Worm (Caenorhabditis elegans) whole organism, young adult: ENCODE measurements around the gene ZK682.7.

Experiments used
- B0035.1 ChIP-seq: sonication (generic microtip); optimal IDR thresholded peaks from 2 replicates; lab custom pipeline; 2016; ENCODE audit warnings: missing genetic modification characterization, mild to moderate bottlenecking, missing compliant biosample characterization, missing genotype, missing genetic modification reagents
- B0261.1 ChIP-seq: sonication (generic microtip); optimal IDR thresholded peaks from 2 replicates; lab custom pipeline; 2016; ENCODE audit warnings: mild to moderate bottlenecking, missing genetic modification characterization, moderate library complexity, missing compliant biosample characterization
- C17E4.6 ChIP-seq: fragments of 200-800 bp; sonication (Bioruptor generic); IDR thresholded peaks from 2 replicates; pipeline ENCODE4 v1.3.6; 2022; ENCODE audit warnings: missing genetic modification reagents, missing genetic modification characterization, missing compliant biosample characterization
- D2030.7 ChIP-seq: fragments of 200-800 bp; sonication (Bioruptor generic); IDR thresholded peaks from 2 replicates; pipeline ENCODE4 v1.3.6; 2022; ENCODE audit warnings: missing genetic modification reagents, missing genetic modification characterization, missing compliant biosample characterization
- F37B4.10 ChIP-seq: fragments of 200-800 bp; sonication (Bioruptor generic); IDR thresholded peaks from 2 replicates; pipeline ENCODE4 v1.3.6; 2022; ENCODE audit warnings: missing genetic modification characterization, missing compliant biosample characterization
- F52B5.7 ChIP-seq: sonication (generic microtip); optimal IDR thresholded peaks from 2 replicates; lab custom pipeline; 2016; ENCODE audit warnings: mild to moderate bottlenecking, missing genetic modification characterization, missing compliant biosample characterization
- F55B11.4 ChIP-seq: sonication (generic microtip); optimal IDR thresholded peaks from 2 replicates; lab custom pipeline; 2016; ENCODE audit warnings: missing compliant biosample characterization, missing genetic modification characterization, borderline replicate concordance; ENCODE audit not compliant: insufficient read depth
- F57C9.4 ChIP-seq: sonication (generic microtip); optimal IDR thresholded peaks from 2 replicates; lab custom pipeline; 2017; ENCODE audit warnings: mild to moderate bottlenecking, missing genetic modification characterization, missing compliant biosample characterization
- K11D2.4 ChIP-seq: fragments of 200-800 bp; sonication (Bioruptor generic); IDR thresholded peaks from 2 replicates; pipeline ENCODE4 v1.3.6; 2022; ENCODE audit warnings: missing genetic modification reagents, missing genetic modification characterization, missing compliant biosample characterization
- T07F8.4 ChIP-seq: sonication (generic microtip); optimal IDR thresholded peaks from 2 replicates; lab custom pipeline; 2016; ENCODE audit warnings: mild to moderate bottlenecking, missing genetic modification characterization, moderate library complexity, missing compliant biosample characterization
- Y67H2A.10 ChIP-seq: fragments of 200-800 bp; sonication (Bioruptor generic); conservative IDR thresholded peaks from 2 replicates; pipeline ENCODE4 v1.3.6; 2022; ENCODE audit warnings: missing genetic modification reagents, missing genetic modification characterization, missing compliant biosample characterization
- Y79H2A.3 ChIP-seq: fragments of 200-800 bp; sonication (Bioruptor generic); conservative IDR thresholded peaks from 2 replicates; pipeline ENCODE4 v1.3.6; 2022; ENCODE audit warnings: missing genetic modification reagents, missing genetic modification characterization, missing compliant biosample characterization
- aptf-2 ChIP-seq: fragments of 200-800 bp; sonication (Bioruptor generic); conservative IDR thresholded peaks from 2 replicates; pipeline ENCODE4 v1.3.6; 2022; ENCODE audit warnings: missing genetic modification reagents, missing genetic modification characterization, missing compliant biosample characterization
- atf-7 ChIP-seq: sonication (generic microtip); optimal IDR thresholded peaks from 2 replicates; lab custom pipeline; 2017; ENCODE audit warnings: mild to moderate bottlenecking, missing genetic modification characterization, missing compliant biosample characterization
- attf-6 ChIP-seq: fragments of 200-800 bp; sonication (Bioruptor generic); IDR thresholded peaks from 2 replicates; pipeline ENCODE4 v1.3.6; 2022; ENCODE audit warnings: missing genetic modification reagents, missing genetic modification characterization, missing compliant biosample characterization
- bed-2 ChIP-seq: fragments of 200-800 bp; sonication (Bioruptor generic); IDR thresholded peaks from 2 replicates; pipeline ENCODE4 v1.3.6; 2022; ENCODE audit warnings: missing genetic modification reagents, missing genetic modification characterization, missing compliant biosample characterization
- cebp-1 ChIP-seq, 2 experiments: fragments of 200-800 bp in 1 of 2; sonication (Bioruptor generic) in 1 of 2; sonication (generic microtip) in 1 of 2; IDR thresholded peaks in 1 of 2; optimal IDR thresholded peaks in 1 of 2; 2 replicates each; pipeline versions ENCODE4 v1.3.6 to Lab custom; 2017 to 2022; ENCODE audit warnings: missing compliant biosample characterization in 2 of 2, missing genetic modification characterization in 2 of 2, mild to moderate bottlenecking in 1 of 2, missing genetic modification reagents in 1 of 2, moderate library complexity in 1 of 2
- ceh-100 ChIP-seq: fragments of 200-800 bp; sonication (Bioruptor generic); IDR thresholded peaks from 2 replicates; pipeline ENCODE4 v1.3.6; 2022; ENCODE audit warnings: missing genetic modification reagents, missing genetic modification characterization, missing compliant biosample characterization
- ceh-40 ChIP-seq: fragments of 200-800 bp; sonication (Bioruptor generic); IDR thresholded peaks from 2 replicates; pipeline ENCODE4 v1.3.6; 2022; ENCODE audit warnings: missing genetic modification characterization, missing compliant biosample characterization
- ceh-58 ChIP-seq: fragments of 200-800 bp; sonication (Bioruptor generic); IDR thresholded peaks from 2 replicates; pipeline ENCODE4 v1.3.6; 2022; ENCODE audit warnings: missing genetic modification characterization, missing compliant biosample characterization
- ceh-91 ChIP-seq: fragments of 200-800 bp; sonication (Bioruptor generic); IDR thresholded peaks from 2 replicates; pipeline ENCODE4 v1.3.6; 2022; ENCODE audit warnings: missing genetic modification reagents, missing genetic modification characterization, missing compliant biosample characterization
- die-1 ChIP-seq: sonication (generic microtip); optimal IDR thresholded peaks from 2 replicates; lab custom pipeline; 2016; ENCODE audit warnings: missing genotype, mild to moderate bottlenecking, missing genetic modification characterization, missing compliant biosample characterization
- egl-44 ChIP-seq: fragments of 200-800 bp; sonication (Bioruptor generic); IDR thresholded peaks from 2 replicates; pipeline ENCODE4 v1.3.6; 2022; ENCODE audit warnings: missing genetic modification reagents, missing genetic modification characterization, missing compliant biosample characterization
- egrh-3 ChIP-seq: fragments of 200-800 bp; sonication (Bioruptor generic); IDR thresholded peaks from 2 replicates; pipeline ENCODE4 v1.3.6; 2022; ENCODE audit warnings: missing genetic modification reagents, missing genetic modification characterization, missing compliant biosample characterization
- ekl-4 ChIP-seq: fragments of 200-800 bp; sonication (Bioruptor generic); IDR thresholded peaks from 2 replicates; pipeline ENCODE4 v1.3.6; 2022; ENCODE audit warnings: missing genetic modification reagents, missing genetic modification characterization, missing compliant biosample characterization
- gei-17 ChIP-seq: fragments of 200-800 bp; sonication (Bioruptor generic); optimal IDR thresholded peaks from 2 replicates; lab custom pipeline; 2018; ENCODE audit warnings: mild to moderate bottlenecking, missing genetic modification characterization, missing compliant biosample characterization
- hrde-1 ChIP-seq: sonication (generic microtip); optimal IDR thresholded peaks from 2 replicates; lab custom pipeline; 2016; ENCODE audit warnings: missing genetic modification characterization, mild to moderate bottlenecking, missing compliant biosample characterization, moderate library complexity, missing genotype, missing genetic modification reagents, borderline replicate concordance
- hsf-1 ChIP-seq: fragments of 200-800 bp; sonication (Bioruptor generic); IDR thresholded peaks from 2 replicates; pipeline ENCODE4 v1.3.6; 2022; ENCODE audit warnings: missing genetic modification reagents, missing genetic modification characterization, missing compliant biosample characterization
- lin-26 ChIP-seq: fragments of 200-800 bp; sonication (Bioruptor generic); IDR thresholded peaks from 2 replicates; pipeline ENCODE4 v1.3.6; 2022; ENCODE audit warnings: missing genetic modification reagents, missing genetic modification characterization, missing compliant biosample characterization
- lin-40 ChIP-seq: sonication (generic microtip); optimal IDR thresholded peaks from 2 replicates; lab custom pipeline; 2016; ENCODE audit warnings: missing genetic modification characterization, mild to moderate bottlenecking, missing compliant biosample characterization, missing genotype, missing genetic modification reagents
- madf-6 ChIP-seq: fragments of 200-800 bp; sonication (Bioruptor generic); IDR thresholded peaks from 2 replicates; pipeline ENCODE4 v1.3.6; 2022; ENCODE audit warnings: missing genetic modification reagents, missing genetic modification characterization, missing compliant biosample characterization
- mcd-1 ChIP-seq: fragments of 200-800 bp; sonication (Bioruptor generic); IDR thresholded peaks from 2 replicates; pipeline ENCODE4 v1.3.6; 2022; ENCODE audit warnings: missing genetic modification reagents, missing genetic modification characterization, missing compliant biosample characterization
- mel-28 ChIP-seq: sonication (generic microtip); optimal IDR thresholded peaks from 2 replicates; lab custom pipeline; 2016; ENCODE audit warnings: borderline replicate concordance, mild to moderate bottlenecking, missing genetic modification characterization, missing compliant biosample characterization
- mes-4 ChIP-seq: sonication (generic microtip); optimal IDR thresholded peaks from 2 replicates; lab custom pipeline; 2016; ENCODE audit warnings: missing genotype, missing genetic modification characterization, missing compliant biosample characterization
- nfyb-1 ChIP-seq: fragments of 200-800 bp; sonication (Bioruptor generic); IDR thresholded peaks from 2 replicates; pipeline ENCODE4 v1.3.6; 2022; ENCODE audit warnings: missing genetic modification reagents, missing genetic modification characterization, missing compliant biosample characterization
- nhr-90 ChIP-seq: sonication (generic microtip); optimal IDR thresholded peaks from 2 replicates; lab custom pipeline; 2016; ENCODE audit warnings: missing genotype, mild to moderate bottlenecking, missing genetic modification characterization, missing compliant biosample characterization
- pbrm-1 ChIP-seq: fragments of 200-800 bp; sonication (Bioruptor generic); IDR thresholded peaks from 2 replicates; pipeline ENCODE4 v1.3.6; 2022; ENCODE audit warnings: missing genetic modification reagents, missing genetic modification characterization, missing compliant biosample characterization
- repo-1 ChIP-seq: sonication (generic microtip); optimal IDR thresholded peaks from 2 replicates; lab custom pipeline; 2017; ENCODE audit warnings: mild to moderate bottlenecking, missing genetic modification characterization, missing compliant biosample characterization
- sea-2 ChIP-seq: fragments of 200-800 bp; sonication (Bioruptor generic); IDR thresholded peaks from 2 replicates; pipeline ENCODE4 v1.3.6; 2022; ENCODE audit warnings: missing genetic modification characterization, missing compliant biosample characterization
- somi-1 ChIP-seq: fragments of 200-800 bp; sonication (Bioruptor generic); optimal IDR thresholded peaks from 2 replicates; lab custom pipeline; 2018; ENCODE audit warnings: mild to moderate bottlenecking, missing genetic modification characterization, missing compliant biosample characterization
- sptf-2 ChIP-seq: fragments of 200-800 bp; sonication (Bioruptor generic); optimal IDR thresholded peaks from 2 replicates; lab custom pipeline; 2018; ENCODE audit warnings: mild to moderate bottlenecking, missing genetic modification characterization, missing compliant biosample characterization
- tlf-1 ChIP-seq: fragments of 200-800 bp; sonication (Bioruptor generic); optimal IDR thresholded peaks from 2 replicates; lab custom pipeline; 2018; ENCODE audit warnings: mild to moderate bottlenecking, missing genetic modification characterization, missing compliant biosample characterization
- unc-130 ChIP-seq: sonication (generic microtip); optimal IDR thresholded peaks from 2 replicates; lab custom pipeline; 2016; ENCODE audit warnings: missing genetic modification reagents, missing genetic modification characterization, missing compliant biosample characterization
- zfh-2 ChIP-seq: fragments of 200-800 bp; sonication (Bioruptor generic); conservative IDR thresholded peaks from 2 replicates; pipeline ENCODE4 v1.3.6; 2022; ENCODE audit warnings: missing genetic modification reagents, missing genetic modification characterization, missing compliant biosample characterization
- ztf-18 ChIP-seq: sonication (generic microtip); optimal IDR thresholded peaks from 2 replicates; lab custom pipeline; 2016; ENCODE audit warnings: missing genotype, mild to moderate bottlenecking, missing genetic modification characterization, missing compliant biosample characterization
- ztf-22 ChIP-seq: fragments of 200-800 bp; sonication (Bioruptor generic); optimal IDR thresholded peaks from 2 replicates; lab custom pipeline; 2018; ENCODE audit warnings: mild to moderate bottlenecking, missing genetic modification characterization, moderate library complexity, missing compliant biosample characterization
- ztf-25 ChIP-seq: fragments of 200-800 bp; sonication (Bioruptor generic); IDR thresholded peaks from 2 replicates; pipeline ENCODE4 v1.3.6; 2022; ENCODE audit warnings: missing genetic modification reagents, missing genetic modification characterization, missing compliant biosample characterization
- ztf-28 ChIP-seq: fragments of 200-800 bp; sonication (Bioruptor generic); IDR thresholded peaks from 2 replicates; pipeline ENCODE4 v1.3.6; 2022; ENCODE audit warnings: missing genetic modification reagents, missing genetic modification characterization, missing compliant biosample characterization

ZK682.7 gene

DNA sequence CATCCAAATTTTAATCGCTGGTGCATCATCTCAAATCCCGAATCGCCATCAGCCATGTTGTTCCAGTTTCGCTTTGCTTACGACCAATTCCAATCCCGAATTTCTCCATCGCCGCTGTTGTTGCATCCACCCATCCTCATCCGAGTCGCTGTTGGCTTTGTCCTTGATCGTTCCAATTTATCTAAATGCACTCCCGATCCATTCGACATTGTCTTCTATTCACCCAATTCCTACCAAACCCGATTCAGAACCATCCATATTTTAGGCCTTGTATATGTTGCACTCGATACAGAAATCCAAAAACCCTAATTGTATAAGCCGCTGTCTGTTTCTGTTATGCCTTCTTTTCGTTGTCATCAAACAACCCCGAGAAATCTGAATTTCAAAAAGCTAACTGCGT is 48.4 kb upstream of the ZK682.7 start (continued):
- TF ChIP-seq cebp-1 (GFP tag; IDR thresholded peaks at IDR 0.05; lab: Robert Waterston, UW), result peak; percentile 70
- peak; percentile 62 for TF ChIP-seq cebp-1 (tag; optimal IDR thresholded peaks at IDR 0.05; lab: Kevin White, UChicago)
- TF ChIP-seq nfyb-1 (GFP tag; lab: Robert Waterston, UW), result peak; percentile 86
- peak; percentile 72 for TF ChIP-seq ceh-100 (GFP tag; lab: Robert Waterston, UW)
- peak; percentile 47 for TF ChIP-seq tlf-1 (GFP tag; lab: Kevin White, UChicago)
- peak; percentile 59; the same call in 1 of the 2 replicates for TF ChIP-seq ceh-91 (GFP tag; lab: Robert Waterston, UW)
- peak; percentile 26; the same call in 1 of the 2 replicates for TF ChIP-seq D2030.7 (GFP tag; lab: Robert Waterston, UW)
- no peak for TF ChIP-seq hrde-1 (tag; lab: Kevin White, UChicago)
- TF ChIP-seq mcd-1 (GFP tag; lab: Robert Waterston, UW), result peak; percentile 49; the same call in 1 of the 2 replicates
- TF ChIP-seq zfh-2 (GFP tag; lab: Robert Waterston, UW), result 0 out of 2 replicates have a peak, but pooled peaks have one; percentile 4
- TF ChIP-seq atf-7 (tag; lab: Kevin White, UChicago), result peak; percentile 16
- TF ChIP-seq unc-130, result no peak
- TF ChIP-seq somi-1 (GFP tag; lab: Kevin White, UChicago), result no peak
- peak; percentile 80 for TF ChIP-seq pbrm-1 (GFP tag; lab: Robert Waterston, UW)
- no peak for TF ChIP-seq ztf-18
- peak; percentile 59; the same call in 1 of the 2 replicates for TF ChIP-seq hsf-1
- TF ChIP-seq B0035.1 (tag; lab: Kevin White, UChicago), result no peak
- peak; percentile 61 for TF ChIP-seq madf-6 (GFP tag; lab: Robert Waterston, UW)
- no peak for TF ChIP-seq mes-4 (tag; lab: Kevin White, UChicago)
- peak; percentile 75 for TF ChIP-seq repo-1 (tag; lab: Kevin White, UChicago)
- TF ChIP-seq nhr-90 (tag; lab: Kevin White, UChicago), result no peak
- peak; percentile 92 for TF ChIP-seq Y79H2A.3 (GFP tag; lab: Robert Waterston, UW)
- peak; percentile 45 for TF ChIP-seq lin-26 (GFP tag; lab: Robert Waterston, UW)
- peak; percentile 75 for TF ChIP-seq ceh-40 (GFP tag; lab: Robert Waterston, UW)
- TF ChIP-seq ztf-28 (GFP tag; lab: Robert Waterston, UW), result peak; percentile 28; the same call in 1 of the 2 replicates
- TF ChIP-seq egrh-3 (GFP tag; lab: Robert Waterston, UW), result no peak
- no peak for TF ChIP-seq sptf-2
- no peak for TF ChIP-seq lin-40 (tag; lab: Kevin White, UChicago)
- peak; percentile 72; the same call in 1 of the 2 replicates for TF ChIP-seq egl-44 (GFP tag; lab: Robert Waterston, UW)
- peak; percentile 94 for TF ChIP-seq F37B4.10 (GFP tag; lab: Robert Waterston, UW)
- no peak for TF ChIP-seq die-1 (tag; lab: Kevin White, UChicago)
- no peak for TF ChIP-seq F55B11.4 (tag; lab: Kevin White, UChicago)
- no peak for TF ChIP-seq gei-17 (GFP tag; lab: Kevin White, UChicago)
- TF ChIP-seq F57C9.4 (tag; lab: Kevin White, UChicago), result no peak
- TF ChIP-seq T07F8.4 (tag; lab: Kevin White, UChicago), result no peak
- peak; percentile 65; the same call in 1 of the 2 replicates for TF ChIP-seq sea-2 (GFP tag; lab: Robert Waterston, UW)
- TF ChIP-seq K11D2.4 (GFP tag; lab: Robert Waterston, UW), result peak; percentile 87
- 0 out of 2 replicates have a peak, but pooled peaks have one; percentile 27 for TF ChIP-seq aptf-2 (GFP tag; lab: Robert Waterston, UW)
- peak; percentile 21 for TF ChIP-seq mel-28
- TF ChIP-seq F52B5.7, result no peak
- TF ChIP-seq ekl-4, result peak; percentile 75
- TF ChIP-seq attf-6 (GFP tag; lab: Robert Waterston, UW), result 0 out of 2 replicates have a peak, but pooled peaks have one; percentile 42
- 0 out of 2 replicates have a peak, but pooled peaks have one; percentile 24 for TF ChIP-seq Y67H2A.10 (GFP tag; lab: Robert Waterston, UW)
- TF ChIP-seq ztf-25, result peak; percentile 70; the same call in 1 of the 2 replicates
- 0 out of 2 replicates have a peak, but pooled peaks have one; percentile 86 for TF ChIP-seq ceh-58 (GFP tag; lab: Robert Waterston, UW)
- no peak for TF ChIP-seq B0261.1 (tag; lab: Kevin White, UChicago)
- TF ChIP-seq C17E4.6 (GFP tag; lab: Robert Waterston, UW), result peak; percentile 54; the same call in 1 of the 2 replicates
- TF ChIP-seq ztf-22, result no peak
- TF ChIP-seq bed-2 (GFP tag; lab: Robert Waterston, UW), result no peak
